Fruit fly (Drosophila melanogaster) whole organism, embryonic: ENCODE measurements around the gene CG13694.
A peak's percentile ranks its signal among the peaks of the same experiment; 100 is the strongest.

Experiments
- B-H1 ChIP-seq: fragments of 200-800 bp; sonication (Bioruptor generic); IDR thresholded peaks from 3 replicates; pipeline ENCODE4 v1.3.6; 2022; ENCODE audit warnings: missing biosample characterization, missing genetic modification characterization
- B-H2 ChIP-seq: fragments of 200-800 bp; sonication (Bioruptor generic); optimal IDR thresholded peaks from 2 replicates; lab custom pipeline; 2018; ENCODE audit warnings: missing biosample characterization, mild to moderate bottlenecking, missing genetic modification characterization
- Bdp1 ChIP-seq: fragments of 200-800 bp; sonication (Bioruptor generic); optimal IDR thresholded peaks from 3 replicates; lab custom pipeline; 2016; ENCODE audit warnings: missing biosample characterization, missing genetic modification characterization
- BtbVII ChIP-seq: fragments of 200-800 bp; sonication (Bioruptor generic); optimal IDR thresholded peaks from 3 replicates; lab custom pipeline; 2017; ENCODE audit warnings: missing biosample characterization, mild to moderate bottlenecking, missing genetic modification characterization
- CG10147 ChIP-seq: fragments of 200-800 bp; sonication (Bioruptor generic); optimal IDR thresholded peaks from 2 replicates; lab custom pipeline; 2019; ENCODE audit warnings: missing biosample characterization, mild to moderate bottlenecking, missing genetic modification characterization, moderate library complexity
- CG10267 ChIP-seq: fragments of 200-800 bp; sonication (Bioruptor generic); optimal IDR thresholded peaks from 2 replicates; lab custom pipeline; 2018; ENCODE audit warnings: missing biosample characterization, mild to moderate bottlenecking, missing genetic modification characterization, moderate library complexity
- CG10274 ChIP-seq: fragments of 200-800 bp; sonication (Bioruptor generic); optimal IDR thresholded peaks from 3 replicates; lab custom pipeline; 2017; ENCODE audit warnings: missing biosample characterization, mild to moderate bottlenecking, missing genetic modification characterization
- CG10366 ChIP-seq: fragments of 200-800 bp; sonication (Bioruptor generic); IDR thresholded peaks from 2 replicates; pipeline ENCODE4 v1.3.6; 2022; ENCODE audit warnings: missing biosample characterization, missing genetic modification characterization
- CG11093 ChIP-seq: fragments of 200-800 bp; sonication (Bioruptor generic); IDR thresholded peaks from 3 replicates; pipeline ENCODE4 v1.3.6; 2022; ENCODE audit warnings: missing biosample characterization, missing genetic modification characterization
- CG11247 ChIP-seq: fragments of 200-800 bp; sonication (Bioruptor generic); IDR thresholded peaks from 2 replicates; pipeline ENCODE4 v1.3.6; 2022; ENCODE audit warnings: missing biosample characterization, missing genetic modification characterization
- CG12155 ChIP-seq: fragments of 200-800 bp; sonication (Bioruptor generic); optimal IDR thresholded peaks from 3 replicates; lab custom pipeline; 2016; ENCODE audit warnings: missing biosample characterization, missing genetic modification characterization
- CG14050 ChIP-seq: fragments of 200-800 bp; sonication (Bioruptor generic); IDR thresholded peaks from 3 replicates; pipeline ENCODE4 v1.3.6; 2022; ENCODE audit warnings: missing biosample characterization, missing genetic modification characterization
- CG1603 ChIP-seq: fragments of 200-800 bp; sonication (Bioruptor generic); optimal IDR thresholded peaks from 2 replicates; lab custom pipeline; 2019; ENCODE audit warnings: missing biosample characterization, mild to moderate bottlenecking, missing genetic modification characterization, moderate library complexity
- CG30020 ChIP-seq: fragments of 200-800 bp; optimal IDR thresholded peaks from 2 replicates; lab custom pipeline; 2019; ENCODE audit warnings: missing biosample characterization, mild to moderate bottlenecking, missing genetic modification characterization, moderate library complexity
- CG3995 ChIP-seq: fragments of 200-800 bp; sonication (Bioruptor generic); optimal IDR thresholded peaks from 3 replicates; lab custom pipeline; 2016; ENCODE audit warnings: missing biosample characterization, missing genetic modification characterization
- CG4282 ChIP-seq: fragments of 200-800 bp; sonication (Bioruptor generic); optimal IDR thresholded peaks from 2 replicates; lab custom pipeline; 2016; ENCODE audit warnings: missing biosample characterization, missing genetic modification characterization
- CG5180 ChIP-seq: fragments of 200-800 bp; sonication (Bioruptor generic); optimal IDR thresholded peaks from 3 replicates; lab custom pipeline; 2017; ENCODE audit warnings: missing biosample characterization, missing genetic modification characterization, mild to moderate bottlenecking, moderate library complexity, missing genetic modification reagents
- CG6791 ChIP-seq: fragments of 200-800 bp; sonication (Bioruptor generic); IDR thresholded peaks from 3 replicates; pipeline ENCODE4 v1.3.6; 2022; ENCODE audit warnings: missing biosample characterization, missing genetic modification characterization; ENCODE audit not compliant: partially characterized antibody
- CG8359 ChIP-seq: fragments of 200-800 bp; sonication (Bioruptor generic); optimal IDR thresholded peaks from 2 replicates; lab custom pipeline; 2017; ENCODE audit warnings: missing biosample characterization, mild to moderate bottlenecking, missing genetic modification characterization, borderline replicate concordance
- CHES-1-like ChIP-seq: fragments of 200-800 bp; sonication (Bioruptor generic); optimal IDR thresholded peaks from 2 replicates; lab custom pipeline; 2016; ENCODE audit warnings: missing biosample characterization, missing genetic modification characterization
- D ChIP-seq, 2 experiments: fragments of 200-800 bp in 1 of 2; fragments of >200 bp in 1 of 2; sonication (Bioruptor generic) in 1 of 2; optimal IDR thresholded peaks; 2 replicates in 1 of 2; 3 replicates in 1 of 2; lab custom pipeline; 2017; ENCODE audit warnings: mild to moderate bottlenecking in 1 of 2, missing biosample characterization in 1 of 2, missing genetic modification characterization in 1 of 2, missing genetic modification reagents in 1 of 2
- D19B ChIP-seq: fragments of 200-800 bp; sonication (Bioruptor generic); optimal IDR thresholded peaks from 2 replicates; lab custom pipeline; 2017; ENCODE audit warnings: missing biosample characterization, mild to moderate bottlenecking, missing genetic modification characterization
- Dad ChIP-seq: fragments of 200-800 bp; sonication (Bioruptor generic); optimal IDR thresholded peaks from 3 replicates; lab custom pipeline; 2016; ENCODE audit warnings: missing biosample characterization, missing genetic modification characterization
- HmgD ChIP-seq: fragments of 200-800 bp; sonication (Bioruptor generic); optimal IDR thresholded peaks from 3 replicates; lab custom pipeline; 2016; ENCODE audit warnings: missing biosample characterization, missing genetic modification characterization
- Med ChIP-seq: fragments of 200-800 bp; sonication (Bioruptor generic); peaks from one replicate; lab custom pipeline; 2016; ENCODE audit warnings: missing biosample characterization, missing genetic modification characterization, mild to moderate bottlenecking, inconsistent platforms, moderate library complexity
- NFAT ChIP-seq: fragments of 200-800 bp; sonication (Bioruptor generic); IDR thresholded peaks from 2 replicates; pipeline ENCODE4 v1.3.6; 2022; ENCODE audit warnings: missing biosample characterization, missing genetic modification characterization
- Rfx ChIP-seq: fragments of 200-800 bp; sonication (Bioruptor generic); IDR thresholded peaks from 2 replicates; pipeline ENCODE4 v1.3.6; 2022; ENCODE audit warnings: missing biosample characterization, missing genetic modification characterization
- Rx ChIP-seq: fragments of 200-800 bp; sonication (Bioruptor generic); IDR thresholded peaks from 2 replicates; pipeline ENCODE4 v1.3.6; 2022; ENCODE audit warnings: missing biosample characterization, missing genetic modification characterization
- Side ChIP-seq: fragments of 200-800 bp; sonication (Bioruptor generic); optimal IDR thresholded peaks from 2 replicates; lab custom pipeline; 2016; ENCODE audit warnings: missing biosample characterization, missing genetic modification characterization
- TFAM ChIP-seq: fragments of 200-800 bp; sonication (Bioruptor generic); optimal IDR thresholded peaks from 2 replicates; lab custom pipeline; 2017; ENCODE audit warnings: missing biosample characterization, missing genetic modification characterization, inconsistent platforms
- bigmax ChIP-seq: fragments of 200-800 bp; sonication (Bioruptor generic); optimal IDR thresholded peaks from 2 replicates; lab custom pipeline; 2018; ENCODE audit warnings: missing biosample characterization, mild to moderate bottlenecking, missing genetic modification characterization
- crol ChIP-seq: fragments of 200-800 bp; sonication (Bioruptor generic); IDR thresholded peaks from 2 replicates; pipeline ENCODE4 v1.3.6; 2022; ENCODE audit warnings: missing biosample characterization, missing genetic modification characterization
- cwo ChIP-seq: fragments of 200-800 bp; sonication (Bioruptor generic); optimal IDR thresholded peaks from 3 replicates; lab custom pipeline; 2017; ENCODE audit warnings: missing biosample characterization, missing genetic modification characterization, mild to moderate bottlenecking, moderate library complexity, missing genetic modification reagents
- dimm ChIP-seq: fragments of 200-800 bp; sonication (Bioruptor generic); IDR thresholded peaks from 2 replicates; pipeline ENCODE4 v1.3.6; 2022; ENCODE audit warnings: missing biosample characterization, missing genetic modification characterization
- disco-r ChIP-seq: fragments of 200-800 bp; sonication (Bioruptor generic); optimal IDR thresholded peaks from 2 replicates; lab custom pipeline; 2016; ENCODE audit warnings: missing biosample characterization, missing genetic modification characterization
- eyg ChIP-seq: fragments of 200-800 bp; sonication (Bioruptor generic); optimal IDR thresholded peaks from 3 replicates; lab custom pipeline; 2016; ENCODE audit warnings: missing biosample characterization, missing genetic modification characterization
- hth ChIP-seq: fragments of >200 bp; optimal IDR thresholded peaks from 2 replicates; lab custom pipeline; 2017; ENCODE audit warnings: inconsistent platforms
- kah ChIP-seq: fragments of 200-800 bp; sonication (Bioruptor generic); optimal IDR thresholded peaks from 2 replicates; lab custom pipeline; 2018; ENCODE audit warnings: missing biosample characterization, mild to moderate bottlenecking, missing genetic modification characterization
- lab ChIP-seq: fragments of 200-800 bp; sonication (Bioruptor generic); optimal IDR thresholded peaks from 3 replicates; lab custom pipeline; 2017; ENCODE audit warnings: missing biosample characterization, missing genetic modification characterization, mild to moderate bottlenecking, moderate library complexity, missing genetic modification reagents
- lmd ChIP-seq: fragments of 200-800 bp; sonication (Bioruptor generic); IDR thresholded peaks from 2 replicates; pipeline ENCODE4 v1.3.6; 2022; ENCODE audit warnings: missing biosample characterization, missing genetic modification characterization
- lov ChIP-seq, 2 experiments: fragments of 200-800 bp in 1 of 2; fragments of >200 bp in 1 of 2; sonication (Bioruptor generic) in 1 of 2; IDR thresholded peaks in 1 of 2; optimal IDR thresholded peaks in 1 of 2; 2 replicates in 1 of 2; 3 replicates in 1 of 2; pipeline versions ENCODE4 v1.3.6 to Lab custom; 2017 to 2022; ENCODE audit warnings: missing biosample characterization in 1 of 2, missing genetic modification characterization in 1 of 2
- nmo ChIP-seq: fragments of 200-800 bp; sonication (Bioruptor generic); optimal IDR thresholded peaks from 2 replicates; lab custom pipeline; 2018; ENCODE audit warnings: missing biosample characterization, mild to moderate bottlenecking, missing genetic modification characterization, moderate library complexity
- phol ChIP-seq: fragments of 200-800 bp; sonication (Bioruptor generic); optimal IDR thresholded peaks from 3 replicates; lab custom pipeline; 2018; ENCODE audit warnings: missing biosample characterization, mild to moderate bottlenecking, missing genetic modification characterization, moderate library complexity
- pnt ChIP-seq: fragments of 200-800 bp; sonication (Bioruptor generic); optimal IDR thresholded peaks from 3 replicates; lab custom pipeline; 2016; ENCODE audit warnings: missing biosample characterization, missing genetic modification characterization
- pum ChIP-seq: fragments of 200-800 bp; sonication (Bioruptor generic); optimal IDR thresholded peaks from 2 replicates; lab custom pipeline; 2016; ENCODE audit warnings: missing biosample characterization, missing genetic modification characterization
- seq ChIP-seq: fragments of 200-800 bp; sonication (Bioruptor generic); IDR thresholded peaks from 2 replicates; pipeline ENCODE4 v1.3.6; 2022; ENCODE audit warnings: missing biosample characterization, missing genetic modification characterization
- tap ChIP-seq: fragments of 200-800 bp; optimal IDR thresholded peaks from 3 replicates; lab custom pipeline; 2019; ENCODE audit warnings: missing biosample characterization, mild to moderate bottlenecking, missing genetic modification characterization, moderate library complexity
- tna ChIP-seq: fragments of 200-800 bp; sonication (Bioruptor generic); IDR thresholded peaks from 2 replicates; pipeline ENCODE4 v1.3.6; 2022; ENCODE audit warnings: missing biosample characterization, missing genetic modification characterization; ENCODE audit not compliant: partially characterized antibody
- twi ChIP-seq: fragments of 200-800 bp; optimal IDR thresholded peaks from 2 replicates; lab custom pipeline; 2019; ENCODE audit warnings: missing biosample characterization, mild to moderate bottlenecking, missing genetic modification characterization, moderate library complexity
- yki ChIP-seq: fragments of >200 bp; optimal IDR thresholded peaks from 3 replicates; lab custom pipeline; 2018
- zfh2 ChIP-seq: fragments of 200-800 bp; sonication (Bioruptor generic); optimal IDR thresholded peaks from 2 replicates; lab custom pipeline; 2016; ENCODE audit warnings: missing biosample characterization, missing genetic modification characterization

CG13694 gene

dm6 chr2L:102161-102761 is 14.0 kb downstream of the CG13694 start, which contains the start of gene Creld (continued):
- no peak for TF ChIP-seq NFAT (GFP tag; lab: Robert Waterston, UW)
- no peak for TF ChIP-seq CG14050 (GFP tag; lab: Robert Waterston, UW)
- no peak for TF ChIP-seq nmo (GFP tag; lab: Kevin White, UChicago)
- TF ChIP-seq eyg: no peak
- no peak for TF ChIP-seq CG5180 (GFP tag; lab: Kevin White, UChicago)
- no peak for TF ChIP-seq lov (optimal IDR thresholded peaks at IDR 0.05; lab: Kevin White, UChicago)
- TF ChIP-seq lov (GFP tag; IDR thresholded peaks at IDR 0.05; lab: Robert Waterston, UW): no peak
- peak; percentile 14 for TF ChIP-seq CHES-1-like
- no peak for TF ChIP-seq kah (GFP tag; lab: Kevin White, UChicago)
- TF ChIP-seq CG8359 (GFP tag; lab: Kevin White, UChicago): no peak
- TF ChIP-seq CG1603: no peak
- no peak for TF ChIP-seq D (optimal IDR thresholded peaks at IDR 0.05; lab: Kevin White, UChicago)
- no peak for TF ChIP-seq D (GFP tag; optimal IDR thresholded peaks at IDR 0.05; lab: Kevin White, UChicago)
- peak; percentile 16 for TF ChIP-seq bigmax
- no peak for TF ChIP-seq pnt
- TF ChIP-seq Dad (GFP tag; lab: Kevin White, UChicago): no peak
- no peak for TF ChIP-seq CG10267 (tag; lab: Kevin White, UChicago)
- TF ChIP-seq pum: no peak
- peak; percentile 36 for TF ChIP-seq B-H2 (GFP tag; lab: Kevin White, UChicago)
- no peak for TF ChIP-seq cwo (GFP tag; lab: Kevin White, UChicago)
- TF ChIP-seq seq (GFP tag; lab: Robert Waterston, UW): no peak
- no peak for TF ChIP-seq twi (tag; lab: Kevin White, UChicago)
- TF ChIP-seq CG3995 (GFP tag; lab: Kevin White, UChicago): peak; percentile 56
- no peak for TF ChIP-seq CG11093 (GFP tag; lab: Robert Waterston, UW)
- no peak; the same call in 1 of the 2 replicates for TF ChIP-seq Rfx (GFP tag; lab: Robert Waterston, UW)
- no peak for TF ChIP-seq hth
- no peak for TF ChIP-seq lmd
- TF ChIP-seq D19B (GFP tag; lab: Kevin White, UChicago): no peak
- TF ChIP-seq Side: no peak
- no peak for TF ChIP-seq disco-r (GFP tag; lab: Kevin White, UChicago)
- no peak for TF ChIP-seq Rx (GFP tag; lab: Robert Waterston, UW)
- peak; percentile 22 for TF ChIP-seq CG30020 (tag; lab: Kevin White, UChicago)
- TF ChIP-seq Bdp1 (GFP tag; lab: Kevin White, UChicago): no peak
- TF ChIP-seq CG4282 (GFP tag; lab: Kevin White, UChicago): no peak
- TF ChIP-seq TFAM: no peak
- TF ChIP-seq CG6791 (GFP tag; lab: Robert Waterston, UW): peak; percentile 100
- no peak for TF ChIP-seq dimm (GFP tag; lab: Robert Waterston, UW)
- TF ChIP-seq yki (lab: Kevin White, UChicago): no peak
- TF ChIP-seq CG10274 (GFP tag; lab: Kevin White, UChicago): no peak
- no peak for TF ChIP-seq CG11247
- TF ChIP-seq CG12155 (GFP tag; lab: Kevin White, UChicago): no peak
- peak; percentile 13 for TF ChIP-seq HmgD
- no peak for TF ChIP-seq BtbVII
- TF ChIP-seq B-H1 (GFP tag; lab: Robert Waterston, UW): no peak
- no peak for TF ChIP-seq lab (GFP tag; lab: Kevin White, UChicago)
- no peak for TF ChIP-seq crol
- peak; percentile 86 for TF ChIP-seq Med (GFP tag; lab: Kevin White, UChicago)
- TF ChIP-seq CG10147 (GFP tag; lab: Kevin White, UChicago): no peak
- no peak for TF ChIP-seq tap (tag; lab: Kevin White, UChicago)
- no peak for TF ChIP-seq CG10366 (GFP tag; lab: Robert Waterston, UW)
- TF ChIP-seq phol: peak; percentile 29
- TF ChIP-seq tna (GFP tag; lab: Robert Waterston, UW): peak; percentile 100
- TF ChIP-seq zfh2: peak; percentile 18
